Worm (Caenorhabditis elegans): ENCODE measurements around the gene nkat-1.

- TF ChIP-seq tra-4 (tag; optimal IDR thresholded peaks at IDR 0.05) (no peak), ama-1 (optimal IDR thresholded peaks at IDR 0.05) (no peak), hmbx-1 (tag; optimal IDR thresholded peaks at IDR 0.05) (no peak), B0310.2 (tag; optimal IDR thresholded peaks at IDR 0.05) (no peak), hmg-4 (GFP tag; optimal IDR thresholded peaks at IDR 0.05) (peak; percentile 45), flt-1 (GFP tag; IDR thresholded peaks at IDR 0.05) (no peak), ceh-13 (GFP tag; optimal IDR thresholded peaks at IDR 0.05) (no peak), F13C5.2 (tag; optimal IDR thresholded peaks at IDR 0.05) (peak; percentile 57), scrt-1 (GFP tag; IDR thresholded peaks at IDR 0.05) (no peak), hnd-1 (tag; optimal IDR thresholded peaks at IDR 0.05) (no peak), ceh-36 (tag; optimal IDR thresholded peaks at IDR 0.05) (no peak)
Observed at ce11 chrX:14101986-14102385, 38.0 kb downstream of the nkat-1 start, which contains the start of gene F16B12.6.
